Fruit fly (Drosophila melanogaster) whole organism, adult: ENCODE measurements around the gene CG11617.

Experiments
- CG11617 ChIP-seq: fragments of 200-800 bp; sonication (Bioruptor generic); optimal IDR thresholded peaks from 2 replicates; lab custom pipeline; 2017; ENCODE audit warnings: mild to moderate bottlenecking, missing biosample characterization, missing genetic modification reagents, missing genetic modification characterization
- CG14711 ChIP-seq: fragments of 200-800 bp; sonication (Bioruptor generic); optimal IDR thresholded peaks from 2 replicates; lab custom pipeline; 2018; ENCODE audit warnings: missing biosample characterization, mild to moderate bottlenecking, missing genetic modification characterization, moderate library complexity
- CG33017 ChIP-seq: fragments of 200-800 bp; sonication (Bioruptor generic); optimal IDR thresholded peaks from 2 replicates; lab custom pipeline; 2018; ENCODE audit warnings: missing biosample characterization, mild to moderate bottlenecking, missing genetic modification characterization, moderate library complexity
- CG5204 ChIP-seq: fragments of 200-800 bp; sonication (Bioruptor generic); optimal IDR thresholded peaks from 2 replicates; lab custom pipeline; 2016; ENCODE audit warnings: missing biosample characterization, missing genetic modification characterization
- CG7045 ChIP-seq: fragments of 200-800 bp; sonication (Bioruptor generic); optimal IDR thresholded peaks from 2 replicates; lab custom pipeline; 2017; ENCODE audit warnings: missing biosample characterization, mild to moderate bottlenecking, missing genetic modification characterization
- Clk ChIP-seq: fragments of 200-800 bp; sonication (Bioruptor generic); optimal IDR thresholded peaks from 2 replicates; lab custom pipeline; 2017; ENCODE audit warnings: missing biosample characterization, missing genetic modification characterization
- Hr96 ChIP-seq: fragments of 200-800 bp; sonication (Bioruptor generic); optimal IDR thresholded peaks from 2 replicates; lab custom pipeline; 2016; ENCODE audit warnings: missing biosample characterization, missing genetic modification characterization
- bab1 ChIP-seq: fragments of 200-800 bp; sonication (Bioruptor generic); optimal IDR thresholded peaks from 3 replicates; lab custom pipeline; 2019; ENCODE audit warnings: missing biosample characterization, mild to moderate bottlenecking, missing genetic modification characterization, moderate library complexity
- cic ChIP-seq: fragments of 200-800 bp; sonication (Bioruptor generic); optimal IDR thresholded peaks from 2 replicates; lab custom pipeline; 2017; ENCODE audit warnings: missing biosample characterization, mild to moderate bottlenecking, missing genetic modification characterization, moderate library complexity
- cnc ChIP-seq, 2 experiments: fragments of >200 bp; optimal IDR thresholded peaks; 2 replicates each; lab custom pipeline; 2017
- ovo ChIP-seq: fragments of 200-800 bp; sonication (Bioruptor generic); optimal IDR thresholded peaks from 2 replicates; lab custom pipeline; 2016; ENCODE audit warnings: missing biosample characterization, missing genetic modification characterization
- pad ChIP-seq: fragments of 200-800 bp; sonication (Bioruptor generic); optimal IDR thresholded peaks from 3 replicates; lab custom pipeline; 2017; ENCODE audit warnings: missing biosample characterization, missing genetic modification characterization, mild to moderate bottlenecking, moderate library complexity, missing genetic modification reagents
- tj ChIP-seq: fragments of 200-800 bp; sonication (Bioruptor generic); optimal IDR thresholded peaks from 3 replicates; lab custom pipeline; 2017; ENCODE audit warnings: missing biosample characterization, mild to moderate bottlenecking, missing genetic modification characterization, moderate library complexity
- toe ChIP-seq: fragments of 200-800 bp; sonication (Bioruptor generic); optimal IDR thresholded peaks from 2 replicates; lab custom pipeline; 2016; ENCODE audit warnings: missing biosample characterization, missing genetic modification characterization

dm6 chr2L:170383-170782, 36.7 kb downstream of the CG11617 start:
- TF ChIP-seq CG33017 (tag; lab: Kevin White, UChicago) (no peak), pad (no peak), Clk (no peak), cnc (optimal IDR thresholded peaks at IDR 0.05; lab: Kevin White, UChicago) (no peak), toe (GFP tag; lab: Kevin White, UChicago) (no peak), CG5204 (GFP tag; lab: Kevin White, UChicago) (no peak), CG11617 (GFP tag; lab: Kevin White, UChicago) (no peak), cic (GFP tag; lab: Kevin White, UChicago) (peak; percentile 69), Hr96 (GFP tag; lab: Kevin White, UChicago) (no peak), tj (GFP tag; lab: Kevin White, UChicago) (no peak), ovo (GFP tag; lab: Kevin White, UChicago) (no peak), CG14711 (tag; lab: Kevin White, UChicago) (no peak), CG7045 (GFP tag; lab: Kevin White, UChicago) (no peak), bab1 (GFP tag; lab: Kevin White, UChicago) (peak; percentile 1)
